Worm (Caenorhabditis elegans) whole organism, mixed stage, embryonic: ENCODE data around the gene gmeb-2.

Experiments used
- M03D4.4 ChIP-seq: sonication (generic microtip); optimal IDR thresholded peaks from 2 replicates; lab custom pipeline; 2017; ENCODE audit warnings: mild to moderate bottlenecking, missing genetic modification characterization, missing compliant biosample characterization
- bed-3 ChIP-seq: fragments of 200-800 bp; sonication (Bioruptor generic); optimal IDR thresholded peaks from 3 replicates; lab custom pipeline; 2018; ENCODE audit warnings: mild to moderate bottlenecking, missing genetic modification characterization, moderate library complexity, missing compliant biosample characterization
- blmp-1 ChIP-seq: fragments of 150-350 bp; optimal IDR thresholded peaks from 2 replicates; lab custom pipeline; 2014; ENCODE audit warnings: missing biosample characterization, missing genetic modification characterization
- ceh-39 ChIP-seq: fragments of 150-350 bp; optimal IDR thresholded peaks from 2 replicates; lab custom pipeline; 2014; ENCODE audit warnings: missing biosample characterization, missing genetic modification characterization
- ceh-43 ChIP-seq: fragments of 200-800 bp; sonication (Bioruptor generic); optimal IDR thresholded peaks from 2 replicates; lab custom pipeline; 2018; ENCODE audit warnings: mild to moderate bottlenecking, missing genetic modification characterization, moderate library complexity, missing compliant biosample characterization
- ceh-83 ChIP-seq: fragments of 200-800 bp; sonication (Bioruptor generic); optimal IDR thresholded peaks from 2 replicates; lab custom pipeline; 2018; ENCODE audit warnings: mild to moderate bottlenecking, missing genetic modification characterization, missing compliant biosample characterization
- ces-1 ChIP-seq: fragments of 150-350 bp; optimal IDR thresholded peaks from 2 replicates; lab custom pipeline; 2014; ENCODE audit warnings: missing biosample characterization, missing genetic modification reagents, missing genetic modification characterization
- cnd-1 ChIP-seq: fragments of 200-800 bp; sonication (Bioruptor generic); optimal IDR thresholded peaks from 2 replicates; lab custom pipeline; 2018; ENCODE audit warnings: mild to moderate bottlenecking, missing genetic modification characterization, missing compliant biosample characterization
- drap-1 ChIP-seq: fragments of 200-800 bp; sonication (Bioruptor generic); optimal IDR thresholded peaks from 3 replicates; lab custom pipeline; 2018; ENCODE audit warnings: mild to moderate bottlenecking, missing genetic modification characterization, missing compliant biosample characterization
- elt-1 ChIP-seq: sonication (generic microtip); optimal IDR thresholded peaks from 2 replicates; lab custom pipeline; 2017; ENCODE audit warnings: missing genetic modification characterization, mild to moderate bottlenecking, missing compliant biosample characterization, antibody characterized with exemption, moderate library complexity, borderline replicate concordance; ENCODE audit not compliant: insufficient read depth
- elt-3 ChIP-seq: fragments of 150-350 bp; optimal IDR thresholded peaks from 2 replicates; lab custom pipeline; 2014; ENCODE audit warnings: missing biosample characterization, missing genetic modification characterization
- ham-2 ChIP-seq: fragments of 200-800 bp; sonication (Bioruptor generic); optimal IDR thresholded peaks from 2 replicates; lab custom pipeline; 2018; ENCODE audit warnings: mild to moderate bottlenecking, missing genetic modification characterization, missing compliant biosample characterization
- hlh-1 ChIP-seq: fragments of 150-350 bp; optimal IDR thresholded peaks from 2 replicates; lab custom pipeline; 2014; ENCODE audit warnings: missing biosample characterization, missing genetic modification reagents, missing genetic modification characterization
- lin-13 ChIP-seq: fragments of 150-350 bp; optimal IDR thresholded peaks from 2 replicates; lab custom pipeline; 2014; ENCODE audit warnings: missing biosample characterization, missing genetic modification characterization
- lin-32 ChIP-seq: fragments of 200-800 bp; sonication (Bioruptor generic); optimal IDR thresholded peaks from 2 replicates; lab custom pipeline; 2018; ENCODE audit warnings: mild to moderate bottlenecking, missing genetic modification characterization, missing compliant biosample characterization
- lsy-2 ChIP-seq: fragments of 150-350 bp; optimal IDR thresholded peaks from 2 replicates; lab custom pipeline; 2014; ENCODE audit warnings: missing biosample characterization, missing genetic modification characterization
- mab-5 ChIP-seq: fragments of 150-350 bp; optimal IDR thresholded peaks from 2 replicates; lab custom pipeline; 2014; ENCODE audit warnings: missing biosample characterization, missing genetic modification characterization
- mep-1 ChIP-seq: fragments of 150-350 bp; optimal IDR thresholded peaks from 2 replicates; lab custom pipeline; 2017; ENCODE audit warnings: missing biosample characterization, missing genetic modification reagents, missing genetic modification characterization, inconsistent platforms
- mls-2 ChIP-seq: sonication (generic microtip); optimal IDR thresholded peaks from 2 replicates; lab custom pipeline; 2016; ENCODE audit warnings: mild to moderate bottlenecking, missing genetic modification characterization, moderate library complexity, missing compliant biosample characterization
- nhr-12 ChIP-seq: fragments of 150-350 bp; optimal IDR thresholded peaks from 2 replicates; lab custom pipeline; 2014; ENCODE audit warnings: missing biosample characterization, missing genetic modification characterization
- nhr-2 ChIP-seq: fragments of 150-350 bp; optimal IDR thresholded peaks from 2 replicates; lab custom pipeline; 2014; ENCODE audit warnings: missing biosample characterization, missing genetic modification characterization
- nhr-237 ChIP-seq: fragments of 150-350 bp; optimal IDR thresholded peaks from 2 replicates; lab custom pipeline; 2014; ENCODE audit warnings: missing biosample characterization, missing genetic modification characterization
- nhr-28 ChIP-seq: fragments of 150-350 bp; optimal IDR thresholded peaks from 2 replicates; lab custom pipeline; 2014; ENCODE audit warnings: missing biosample characterization, missing genetic modification characterization
- nhr-76 ChIP-seq: sonication (generic microtip); optimal IDR thresholded peaks from 2 replicates; lab custom pipeline; 2017; ENCODE audit warnings: missing biosample characterization, missing genetic modification characterization
- pha-4 ChIP-seq: fragments of 150-350 bp; optimal IDR thresholded peaks from 2 replicates; lab custom pipeline; 2018; ENCODE audit warnings: missing biosample characterization, missing genetic modification reagents, missing genetic modification characterization
- sem-2 ChIP-seq: fragments of 200-800 bp; sonication (Bioruptor generic); optimal IDR thresholded peaks from 2 replicates; lab custom pipeline; 2018; ENCODE audit warnings: mild to moderate bottlenecking, missing genetic modification characterization, missing compliant biosample characterization
- snpc-4 ChIP-seq: fragments of 150-350 bp; optimal IDR thresholded peaks from 2 replicates; lab custom pipeline; 2014; ENCODE audit warnings: missing biosample characterization, missing genetic modification characterization
- sptf-1 ChIP-seq: sonication (generic microtip); optimal IDR thresholded peaks from 2 replicates; lab custom pipeline; 2017; ENCODE audit warnings: mild to moderate bottlenecking, missing genetic modification characterization, moderate library complexity, missing compliant biosample characterization
- tbx-8 ChIP-seq: fragments of 200-800 bp; sonication (Bioruptor generic); optimal IDR thresholded peaks from 2 replicates; lab custom pipeline; 2018; ENCODE audit warnings: mild to moderate bottlenecking, missing genetic modification characterization, moderate library complexity, missing compliant biosample characterization
- unc-120 ChIP-seq: sonication (generic microtip); optimal IDR thresholded peaks from 2 replicates; lab custom pipeline; 2017; ENCODE audit warnings: missing genetic modification characterization, missing compliant biosample characterization; ENCODE audit not compliant: poor library complexity, severe bottlenecking
- unc-39 ChIP-seq: fragments of 150-350 bp; optimal IDR thresholded peaks from 2 replicates; lab custom pipeline; 2014; ENCODE audit warnings: missing biosample characterization, missing genetic modification characterization
- unc-62 ChIP-seq: fragments of 150-350 bp; optimal IDR thresholded peaks from 2 replicates; lab custom pipeline; 2014; ENCODE audit warnings: missing biosample characterization, missing genetic modification reagents, missing genetic modification characterization
- zip-8 ChIP-seq: fragments of 150-350 bp; optimal IDR thresholded peaks from 2 replicates; lab custom pipeline; 2014; ENCODE audit warnings: missing biosample characterization, missing genetic modification characterization
- ztf-11 ChIP-seq: fragments of 150-350 bp; optimal IDR thresholded peaks from 2 replicates; lab custom pipeline; 2014; ENCODE audit warnings: missing biosample characterization, missing genetic modification characterization

The gmeb-2 gene

ce11 chrX:15876936-15877335 is 1.9 kb upstream of the gmeb-2 start:
- TF ChIP-seq unc-62 (no peak), lsy-2 (tag; lab: Kevin White, UChicago) (no peak), nhr-12 (tag; lab: Kevin White, UChicago) (no peak), nhr-237 (tag; lab: Kevin White, UChicago) (no peak), nhr-2 (no peak), hlh-1 (tag; lab: Kevin White, UChicago) (no peak), nhr-28 (tag; lab: Kevin White, UChicago) (no peak), mep-1 (tag; lab: Kevin White, UChicago) (no peak), cnd-1 (tag; lab: Kevin White, UChicago) (peak; percentile 59), nhr-76 (no peak), ham-2 (GFP tag; lab: Kevin White, UChicago) (peak; percentile 53), unc-39 (no peak), tbx-8 (no peak), M03D4.4 (tag; lab: Kevin White, UChicago) (peak; percentile 42), blmp-1 (tag; lab: Kevin White, UChicago) (no peak), mls-2 (tag; lab: Kevin White, UChicago) (peak; percentile 46), elt-3 (no peak), lin-13 (tag; lab: Kevin White, UChicago) (no peak), sptf-1 (tag; lab: Kevin White, UChicago) (peak; percentile 60), ztf-11 (tag; lab: Kevin White, UChicago) (no peak), ceh-39 (tag; lab: Kevin White, UChicago) (no peak), unc-120 (tag; lab: Kevin White, UChicago) (no peak)

DNA sequence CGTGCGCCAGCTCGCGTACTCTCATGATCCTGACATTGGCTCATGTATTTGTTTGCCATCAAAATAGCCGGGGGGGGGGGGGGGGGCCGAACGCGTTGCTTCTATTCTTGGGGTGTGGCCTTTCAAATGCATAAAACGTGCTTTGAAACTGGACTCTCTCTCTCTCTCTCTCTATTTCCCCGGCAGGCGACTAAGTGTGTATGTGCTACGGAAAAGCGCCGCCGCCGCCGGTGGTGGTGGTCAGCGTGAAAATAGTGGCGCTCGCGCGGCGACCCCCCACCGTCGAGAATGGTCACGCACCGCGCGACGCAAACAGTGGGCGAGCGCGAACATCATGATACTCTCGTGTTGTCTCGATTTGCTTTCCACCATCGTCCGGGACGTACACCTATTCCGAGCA is 2.1 kb downstream of the gmeb-2 start:
- TF ChIP-seq sptf-1 (tag; lab: Kevin White, UChicago) (peak; percentile 8), ces-1 (no peak), pha-4 (tag; lab: Kevin White, UChicago) (peak; percentile 22), ham-2 (GFP tag; lab: Kevin White, UChicago) (peak; percentile 53), drap-1 (GFP tag; lab: Kevin White, UChicago) (no peak), M03D4.4 (tag; lab: Kevin White, UChicago) (peak; percentile 16)

ce11 chrX:15884478-15884877 is 5.6 kb downstream of the gmeb-2 start:
- TF ChIP-seq nhr-28 (tag; lab: Kevin White, UChicago): no peak
- TF ChIP-seq drap-1 (GFP tag; lab: Kevin White, UChicago): no peak
- TF ChIP-seq mab-5 (tag; lab: Kevin White, UChicago): no peak
- no peak for TF ChIP-seq nhr-12 (tag; lab: Kevin White, UChicago)
- no peak for TF ChIP-seq ham-2 (GFP tag; lab: Kevin White, UChicago)
- no peak for TF ChIP-seq lsy-2 (tag; lab: Kevin White, UChicago)
- TF ChIP-seq unc-120 (tag; lab: Kevin White, UChicago): no peak
- TF ChIP-seq lin-32 (GFP tag; lab: Kevin White, UChicago): no peak
- TF ChIP-seq blmp-1 (tag; lab: Kevin White, UChicago): no peak
- no peak for TF ChIP-seq nhr-2
- TF ChIP-seq snpc-4: no peak
- TF ChIP-seq ceh-43 (GFP tag; lab: Kevin White, UChicago): no peak
- no peak for TF ChIP-seq nhr-76
- no peak for TF ChIP-seq mep-1 (tag; lab: Kevin White, UChicago)
- no peak for TF ChIP-seq unc-62
- no peak for TF ChIP-seq bed-3 (GFP tag; lab: Kevin White, UChicago)
- TF ChIP-seq nhr-237 (tag; lab: Kevin White, UChicago): no peak

ce11 chrX:15887495-15887894 is 8.6 kb downstream of the gmeb-2 start, which contains the start of gene F53H4.3:
Gene F53H4.3, minus strand, starts transcription at chrX:15887595.
- TF ChIP-seq ztf-11 (tag; lab: Kevin White, UChicago) (no peak), ceh-39 (tag; lab: Kevin White, UChicago) (no peak), mab-5 (tag; lab: Kevin White, UChicago) (no peak), sptf-1 (tag; lab: Kevin White, UChicago) (no peak), tbx-8 (no peak), snpc-4 (no peak), sem-2 (GFP tag; lab: Kevin White, UChicago) (no peak)

- TF ChIP-seq elt-3 (no peak), lin-32 (GFP tag; lab: Kevin White, UChicago) (no peak), blmp-1 (tag; lab: Kevin White, UChicago) (no peak), M03D4.4 (tag; lab: Kevin White, UChicago) (no peak), ces-1 (no peak), ceh-83 (no peak), mep-1 (tag; lab: Kevin White, UChicago) (no peak), nhr-28 (tag; lab: Kevin White, UChicago) (no peak), elt-1 (tag; lab: Kevin White, UChicago) (no peak), tbx-8 (no peak), zip-8 (tag; lab: Kevin White, UChicago) (no peak)
Measured at ce11 chrX:15887989-15888388, 9.1 kb downstream of the gmeb-2 start.
